Worm (Caenorhabditis elegans) whole organism, L4/young adult: ENCODE data around the gene ugtp-1.

Source experiments
- dao-5 ChIP-seq: sonication (generic microtip); optimal IDR thresholded peaks from 2 replicates; lab custom pipeline; 2016; ENCODE audit warnings: missing genotype, missing genetic modification characterization, moderate library complexity, missing compliant biosample characterization
- him-1 ChIP-seq: sonication (generic microtip); optimal IDR thresholded peaks from 2 replicates; lab custom pipeline; 2016; ENCODE audit warnings: missing genotype, missing genetic modification reagents, missing genetic modification characterization, missing compliant biosample characterization

DNA sequence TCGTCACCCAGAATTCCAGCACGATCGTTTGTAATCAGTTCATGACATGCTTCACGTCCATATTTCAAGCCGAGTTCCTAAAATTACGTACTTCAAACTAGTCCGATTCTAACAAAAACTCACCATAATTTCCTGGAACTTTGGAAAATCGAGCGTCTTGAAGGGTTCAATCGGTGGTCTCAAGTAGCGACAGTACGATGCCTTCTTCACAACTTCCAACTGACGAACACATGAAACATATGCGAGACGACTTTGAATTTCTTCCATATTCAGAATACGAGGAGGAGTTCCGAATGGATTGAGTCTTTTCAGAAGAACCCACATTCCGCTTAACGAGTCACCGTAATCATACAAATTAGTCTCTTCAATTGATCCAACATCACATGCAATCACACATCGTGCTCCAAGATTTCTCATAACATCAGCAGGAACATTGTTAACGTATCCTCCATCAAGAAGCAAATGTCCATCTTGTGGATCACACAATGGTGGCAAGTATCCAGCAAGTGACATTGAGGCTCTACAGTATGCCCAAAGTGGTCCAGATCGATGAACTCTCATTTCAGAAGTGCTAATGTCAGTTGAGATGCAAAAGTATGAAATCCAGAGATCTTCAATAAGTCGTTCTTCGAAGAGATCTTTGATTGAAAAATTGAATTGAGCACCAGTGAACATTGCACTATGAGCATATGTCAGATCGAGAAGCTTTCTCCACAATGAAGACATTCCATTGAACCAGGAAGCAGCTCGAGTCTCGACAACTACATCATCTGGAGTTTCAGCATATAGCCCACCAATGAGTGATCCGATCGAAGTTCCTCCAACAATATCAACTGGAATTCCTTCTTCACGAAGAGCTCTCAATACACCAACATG, 24.2 kb downstream of the ugtp-1 start:
- no peak for TF ChIP-seq dao-5 (tag; lab: Kevin White, UChicago)
- no peak for TF ChIP-seq him-1 (tag; lab: Kevin White, UChicago)
